Worm (Caenorhabditis elegans) whole organism, L4/young adult: ENCODE measurements around the gene rsf-1.

Experiments
- W03F9.2 ChIP-seq: fragments of 150-350 bp; optimal IDR thresholded peaks from 2 replicates; lab custom pipeline; 2014; ENCODE audit warnings: missing biosample characterization, missing genetic modification characterization
- dao-5 ChIP-seq: sonication (generic microtip); optimal IDR thresholded peaks from 2 replicates; lab custom pipeline; 2016; ENCODE audit warnings: missing genotype, missing genetic modification characterization, moderate library complexity, missing compliant biosample characterization
- him-1 ChIP-seq: sonication (generic microtip); optimal IDR thresholded peaks from 2 replicates; lab custom pipeline; 2016; ENCODE audit warnings: missing genotype, missing genetic modification reagents, missing genetic modification characterization, missing compliant biosample characterization

ce11 chrII:11283013-11283412 lies 23.2 kb upstream of the rsf-1 start:
- TF ChIP-seq him-1 (tag; lab: Kevin White, UChicago) (no peak), dao-5 (no peak), W03F9.2 (tag; lab: Kevin White, UChicago) (no peak)
